Worm (Caenorhabditis elegans): ENCODE measurements around the gene col-151.

DNA sequence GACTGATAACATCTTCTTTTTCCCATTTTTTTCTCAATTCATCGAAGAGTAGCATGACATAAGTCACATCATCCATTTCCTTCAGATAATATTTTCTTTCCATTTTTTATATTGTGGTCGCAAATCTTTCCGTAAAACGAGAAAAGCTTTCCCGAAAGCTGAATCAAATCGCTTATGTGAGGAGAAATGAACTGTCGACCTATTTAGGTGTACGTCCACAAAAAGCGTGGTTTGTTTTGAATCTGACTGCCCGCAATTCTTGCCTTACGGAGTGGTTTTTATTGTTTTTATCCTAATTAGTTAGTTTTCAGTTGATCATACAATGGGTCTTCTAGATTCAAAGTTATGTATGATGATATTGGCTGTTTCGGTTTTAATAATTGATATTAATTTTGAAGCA, 36.8 kb downstream of the col-151 start, which contains the start of gene ttll-15:
- no peak for TF ChIP-seq ces-1 (GFP tag; optimal IDR thresholded peaks at IDR 0.05)
- no peak for TF ChIP-seq ztf-11 (tag; optimal IDR thresholded peaks at IDR 0.05)

All from whole organism, mixed stage, embryonic.